Worm (Caenorhabditis elegans): ENCODE data around the gene C39E9.8.

The C39E9.8 gene

ce11 chrIV:13096778-13097177, 17.5 kb downstream of the C39E9.8 start:
- TF ChIP-seq zip-8 (tag; optimal IDR thresholded peaks at IDR 0.05): no peak
- no peak for TF ChIP-seq snpc-4 (tag; optimal IDR thresholded peaks at IDR 0.05)
- no peak for TF ChIP-seq drap-1 (GFP tag; optimal IDR thresholded peaks at IDR 0.05)
- TF ChIP-seq ham-2 (GFP tag; optimal IDR thresholded peaks at IDR 0.05): no peak
- TF ChIP-seq pha-4 (tag; optimal IDR thresholded peaks at IDR 0.05): no peak
- no peak for TF ChIP-seq lsy-2 (tag; optimal IDR thresholded peaks at IDR 0.05)
- no peak for TF ChIP-seq lin-13 (tag; optimal IDR thresholded peaks at IDR 0.05)
- no peak for TF ChIP-seq unc-62 (GFP tag; optimal IDR thresholded peaks at IDR 0.05)
- TF ChIP-seq nhr-28 (tag; optimal IDR thresholded peaks at IDR 0.05): no peak
- TF ChIP-seq sptf-1 (tag; optimal IDR thresholded peaks at IDR 0.05): no peak

DNA sequence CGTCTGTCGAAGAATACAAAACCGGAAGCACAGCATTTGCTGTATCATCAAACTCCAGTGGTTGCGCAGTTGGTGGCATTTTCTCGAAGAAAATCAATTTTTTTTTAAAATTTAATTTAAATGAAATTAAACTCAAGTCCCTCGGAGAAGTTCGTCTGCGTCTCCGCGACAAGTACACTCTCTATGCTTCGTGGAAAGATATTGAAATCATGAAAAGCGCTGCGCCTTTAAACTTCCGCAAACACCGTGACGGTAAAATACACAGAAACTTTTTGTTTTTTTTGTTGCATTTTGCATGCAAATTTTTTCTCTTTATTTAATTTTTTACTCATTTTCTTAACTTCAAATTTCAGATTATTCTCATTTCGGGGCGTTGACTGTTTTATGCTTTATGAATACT, 19.4 kb downstream of the C39E9.8 start, which contains the start of the genes dli-1, tin-9.2 and exos-4.1:
dli-1 (minus strand) TSS at position 141 of the 400 bp plus-strand sequence.
tin-9.2 (plus strand) TSS at position 344 of the 400 bp plus-strand sequence.
exos-4.1 (plus strand) TSS at position 348 of the 400 bp plus-strand sequence.
- TF ChIP-seq ham-2 (GFP tag; optimal IDR thresholded peaks at IDR 0.05) (peak; percentile 46), lin-13 (tag; optimal IDR thresholded peaks at IDR 0.05) (peak; percentile 34), nhr-76 (tag; optimal IDR thresholded peaks at IDR 0.05) (no peak), pha-4 (tag; optimal IDR thresholded peaks at IDR 0.05) (peak; percentile 23), ces-1 (GFP tag; optimal IDR thresholded peaks at IDR 0.05) (peak; percentile 99), nhr-12 (tag; optimal IDR thresholded peaks at IDR 0.05) (no peak), sem-2 (GFP tag; optimal IDR thresholded peaks at IDR 0.05) (no peak), bed-3 (GFP tag; optimal IDR thresholded peaks at IDR 0.05) (no peak), hlh-1 (tag; optimal IDR thresholded peaks at IDR 0.05) (peak; percentile 19), mep-1 (tag; optimal IDR thresholded peaks at IDR 0.05) (peak; percentile 76), nhr-28 (tag; optimal IDR thresholded peaks at IDR 0.05) (no peak), zip-8 (tag; optimal IDR thresholded peaks at IDR 0.05) (no peak), tbx-8 (GFP tag; optimal IDR thresholded peaks at IDR 0.05) (no peak), drap-1 (GFP tag; optimal IDR thresholded peaks at IDR 0.05) (no peak), lsy-2 (tag; optimal IDR thresholded peaks at IDR 0.05) (peak; percentile 63), elt-3 (tag; optimal IDR thresholded peaks at IDR 0.05) (no peak), nhr-237 (tag; optimal IDR thresholded peaks at IDR 0.05) (peak; percentile 22)

DNA sequence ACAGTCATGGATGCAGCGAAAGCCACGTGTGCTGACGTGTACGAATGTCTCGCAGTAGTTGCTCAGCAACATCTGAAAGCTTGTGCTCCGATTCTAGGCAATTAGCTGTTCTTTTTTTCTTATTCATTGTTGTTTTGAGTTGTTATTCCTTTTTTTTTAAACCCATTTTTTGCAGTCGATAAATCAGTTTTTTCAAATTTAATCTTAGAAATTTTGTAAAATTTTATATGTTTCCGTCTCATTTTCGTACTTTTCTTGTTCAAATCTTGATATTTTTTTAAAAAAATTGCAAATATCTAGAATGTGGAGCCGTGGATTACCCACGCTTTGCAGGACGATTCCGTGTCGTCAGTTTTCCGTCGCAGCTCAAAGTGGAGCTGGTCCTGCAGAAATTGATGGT, 21.2 kb downstream of the C39E9.8 start, which contains the start of gene fask-1:
fask-1 (plus strand) TSS at position 301 of the 400 bp plus-strand sequence.
- TF ChIP-seq ztf-11 (tag; optimal IDR thresholded peaks at IDR 0.05): no peak
- TF ChIP-seq pha-4 (tag; optimal IDR thresholded peaks at IDR 0.05): no peak
- TF ChIP-seq lin-32 (GFP tag; optimal IDR thresholded peaks at IDR 0.05): no peak
- no peak for TF ChIP-seq tbx-8 (GFP tag; optimal IDR thresholded peaks at IDR 0.05)
- no peak for TF ChIP-seq sem-2 (GFP tag; optimal IDR thresholded peaks at IDR 0.05)
- no peak for TF ChIP-seq nhr-76 (tag; optimal IDR thresholded peaks at IDR 0.05)
- no peak for TF ChIP-seq lin-13 (tag; optimal IDR thresholded peaks at IDR 0.05)

DNA sequence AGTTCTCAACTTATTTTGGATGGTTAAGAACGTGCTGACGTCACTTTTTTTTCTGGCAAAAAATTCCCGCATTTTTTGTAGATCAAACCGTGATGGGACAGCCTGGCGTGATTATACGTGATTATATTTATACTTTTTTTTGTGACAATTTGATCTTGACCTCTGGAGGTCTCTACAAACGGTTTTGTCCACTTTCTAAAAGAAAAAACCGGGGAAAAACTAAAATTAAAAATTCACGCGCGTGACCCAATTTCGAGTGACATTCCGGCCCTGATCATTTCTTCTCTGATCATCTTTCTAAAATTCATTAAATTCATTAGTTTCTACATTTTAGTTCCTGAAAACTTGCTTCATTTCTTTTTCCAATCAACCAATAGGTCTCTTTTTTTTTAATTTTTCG, 25.7 kb downstream of the C39E9.8 start, which contains the start of gene rde-11:
rde-11 (plus strand) TSS at position 301 of the 400 bp plus-strand sequence.
- TF ChIP-seq lsy-2 (tag; optimal IDR thresholded peaks at IDR 0.05): no peak
- no peak for TF ChIP-seq lin-13 (tag; optimal IDR thresholded peaks at IDR 0.05)
- no peak for TF ChIP-seq ceh-43 (GFP tag; optimal IDR thresholded peaks at IDR 0.05)

- TF ChIP-seq nhr-28 (tag; optimal IDR thresholded peaks at IDR 0.05) (no peak), nhr-2 (tag; optimal IDR thresholded peaks at IDR 0.05) (no peak), pha-4 (tag; optimal IDR thresholded peaks at IDR 0.05) (no peak), ces-1 (GFP tag; optimal IDR thresholded peaks at IDR 0.05) (no peak), mls-2 (tag; optimal IDR thresholded peaks at IDR 0.05) (no peak), lsy-2 (tag; optimal IDR thresholded peaks at IDR 0.05) (no peak), unc-39 (tag; optimal IDR thresholded peaks at IDR 0.05) (no peak), cnd-1 (tag; optimal IDR thresholded peaks at IDR 0.05) (no peak), sem-2 (GFP tag; optimal IDR thresholded peaks at IDR 0.05) (no peak), lin-13 (tag; optimal IDR thresholded peaks at IDR 0.05) (no peak), hlh-1 (tag; optimal IDR thresholded peaks at IDR 0.05) (no peak), elt-3 (tag; optimal IDR thresholded peaks at IDR 0.05) (no peak), drap-1 (GFP tag; optimal IDR thresholded peaks at IDR 0.05) (no peak), blmp-1 (tag; optimal IDR thresholded peaks at IDR 0.05) (no peak), ceh-39 (tag; optimal IDR thresholded peaks at IDR 0.05) (no peak)
Measured at ce11 chrIV:13107359-13107758, 28.1 kb downstream of the C39E9.8 start, which contains the start of gene B0564.2. TSS of gene B0564.2 (plus strand) at chrIV:13107659.

DNA sequence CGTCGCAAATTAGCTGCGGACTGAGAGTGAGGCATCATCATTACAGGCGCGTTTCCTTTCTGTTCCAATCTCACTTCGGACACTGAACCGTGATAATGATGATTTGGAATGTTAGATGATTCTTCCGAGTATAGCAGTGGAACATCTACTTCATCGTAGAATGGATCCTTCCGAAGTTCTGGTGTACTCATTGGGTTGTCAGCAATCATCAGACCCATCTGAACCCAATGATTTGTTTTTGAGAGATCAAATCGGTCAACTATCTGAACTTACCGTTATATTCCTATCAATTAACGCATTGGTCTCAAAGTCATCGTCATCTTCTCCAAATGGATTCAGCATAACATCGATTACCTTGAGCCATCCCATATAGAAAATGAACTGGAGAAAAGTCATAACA, 29.2 kb downstream of the C39E9.8 start:
- TF ChIP-seq cnd-1 (tag; optimal IDR thresholded peaks at IDR 0.05) (no peak), elt-3 (tag; optimal IDR thresholded peaks at IDR 0.05) (no peak), ceh-43 (GFP tag; optimal IDR thresholded peaks at IDR 0.05) (no peak), nhr-28 (tag; optimal IDR thresholded peaks at IDR 0.05) (no peak), elt-1 (tag; optimal IDR thresholded peaks at IDR 0.05; ENCODE audit: borderline replicate concordance, insufficient read depth) (no peak), ceh-39 (tag; optimal IDR thresholded peaks at IDR 0.05) (no peak), mls-2 (tag; optimal IDR thresholded peaks at IDR 0.05) (no peak), lin-13 (tag; optimal IDR thresholded peaks at IDR 0.05) (no peak), unc-39 (tag; optimal IDR thresholded peaks at IDR 0.05) (no peak), lsy-2 (tag; optimal IDR thresholded peaks at IDR 0.05) (no peak), nhr-237 (tag; optimal IDR thresholded peaks at IDR 0.05) (no peak), nhr-2 (tag; optimal IDR thresholded peaks at IDR 0.05) (no peak), mab-5 (tag; optimal IDR thresholded peaks at IDR 0.05) (no peak), sem-2 (GFP tag; optimal IDR thresholded peaks at IDR 0.05) (no peak), unc-120 (tag; optimal IDR thresholded peaks at IDR 0.05; ENCODE audit: poor library complexity, severe bottlenecking) (no peak), sptf-1 (tag; optimal IDR thresholded peaks at IDR 0.05) (no peak), flh-1 (GFP tag; optimal IDR thresholded peaks at IDR 0.05) (no peak), hlh-1 (tag; optimal IDR thresholded peaks at IDR 0.05) (no peak), snpc-4 (tag; optimal IDR thresholded peaks at IDR 0.05) (no peak)

Data from whole organism, mixed stage, embryonic.